Worm (Caenorhabditis elegans) whole organism, midembryonic: ENCODE measurements around the gene Y46G5A.36.

Source experiments
- T22C8.4 ChIP-seq: fragments of 200-800 bp; sonication (Bioruptor generic); IDR thresholded peaks from 2 replicates; pipeline ENCODE4 v1.3.6; 2022; ENCODE audit warnings: missing genetic modification characterization, missing compliant biosample characterization
- cog-1 ChIP-seq: sonication (generic microtip); optimal IDR thresholded peaks from 2 replicates; lab custom pipeline; 2016; ENCODE audit warnings: missing genetic modification characterization, missing compliant biosample characterization
- flt-1 ChIP-seq: fragments of 200-800 bp; sonication (Bioruptor generic); IDR thresholded peaks from 2 replicates; pipeline ENCODE4 v1.3.6; 2022; ENCODE audit warnings: missing genetic modification characterization, missing compliant biosample characterization
- klf-2 ChIP-seq: fragments of 200-800 bp; sonication (Bioruptor generic); conservative IDR thresholded peaks from 2 replicates; pipeline ENCODE4 v1.3.6; 2022; ENCODE audit warnings: missing genetic modification reagents, missing genetic modification characterization, missing compliant biosample characterization
- med-1 ChIP-seq: sonication (generic microtip); optimal IDR thresholded peaks from 2 replicates; lab custom pipeline; 2017; ENCODE audit warnings: missing genetic modification characterization, mild to moderate bottlenecking, missing compliant biosample characterization, antibody characterized with exemption, missing genetic modification reagents; ENCODE audit not compliant: insufficient read depth
- ref-1 ChIP-seq: fragments of 200-800 bp; sonication (Bioruptor generic); conservative IDR thresholded peaks from 2 replicates; pipeline ENCODE4 v1.3.6; 2022; ENCODE audit warnings: missing genetic modification reagents, missing genetic modification characterization, missing compliant biosample characterization
- tab-1 ChIP-seq: fragments of 200-800 bp; sonication (Bioruptor generic); IDR thresholded peaks from 2 replicates; pipeline ENCODE4 v1.3.6; 2022; ENCODE audit warnings: missing genetic modification characterization, missing compliant biosample characterization
- ztf-23 ChIP-seq: fragments of 200-800 bp; sonication (Bioruptor generic); IDR thresholded peaks from 2 replicates; pipeline ENCODE4 v1.3.6; 2022; ENCODE audit warnings: missing genetic modification reagents, missing genetic modification characterization, missing compliant biosample characterization
- ztf-29 ChIP-seq: fragments of 200-800 bp; sonication (Bioruptor generic); IDR thresholded peaks from 2 replicates; pipeline ENCODE4 v1.3.6; 2022; ENCODE audit warnings: missing genetic modification reagents, missing genetic modification characterization, missing compliant biosample characterization

Y46G5A.36 gene

ce11 chrII:12823437-12823836 lies at the start of gene Y46G5A.36:
Gene Y46G5A.36, plus strand, starts transcription at chrII:12823679.
- TF ChIP-seq cog-1 (tag; lab: Kevin White, UChicago), result no peak
- TF ChIP-seq tab-1 (GFP tag; lab: Robert Waterston, UW), result no peak
- TF ChIP-seq ztf-29, result no peak
- TF ChIP-seq med-1 (GFP tag; lab: Kevin White, UChicago), result no peak
- TF ChIP-seq ztf-23 (GFP tag; lab: Robert Waterston, UW), result no peak
- TF ChIP-seq klf-2 (GFP tag; lab: Robert Waterston, UW), result no peak
- TF ChIP-seq ref-1, result no peak
- TF ChIP-seq flt-1 (GFP tag; lab: Robert Waterston, UW), result no peak
- TF ChIP-seq T22C8.4 (GFP tag; lab: Robert Waterston, UW), result no peak

- TF ChIP-seq ztf-23 (GFP tag; lab: Robert Waterston, UW) (no peak), T22C8.4 (GFP tag; lab: Robert Waterston, UW) (no peak)
Observed at ce11 chrII:12774402-12774801, 49.1 kb upstream of the Y46G5A.36 start, which contains the start of gene Y46G5A.14. Gene Y46G5A.14, plus strand, starts transcription at chrII:12774702.

DNA sequence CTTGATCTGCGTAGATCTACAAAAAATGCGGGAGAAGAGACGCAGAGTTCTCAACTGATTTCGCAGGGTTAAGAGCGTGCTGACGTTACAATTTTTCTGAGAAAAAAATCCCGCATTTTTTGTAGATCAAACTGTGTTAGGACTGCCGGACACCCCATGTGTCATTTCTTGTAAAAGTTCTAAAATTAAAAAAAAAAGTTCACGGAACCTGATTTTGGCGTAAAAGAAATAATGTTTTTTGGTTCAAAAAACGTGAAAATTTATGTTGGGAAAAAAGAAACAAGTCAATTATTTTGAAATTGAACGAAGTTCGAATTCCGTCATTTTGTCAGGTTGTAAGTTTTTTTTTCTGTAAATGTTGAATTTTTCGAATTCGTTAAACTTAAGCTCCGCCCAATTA lies 47.1 kb upstream of the Y46G5A.36 start, which contains the start of gene Y46G5A.34:
Y46G5A.34 (plus strand) TSS at position 301 of the 400 bp plus-strand sequence.
- TF ChIP-seq tab-1 (GFP tag; lab: Robert Waterston, UW), result no peak
- no peak for TF ChIP-seq ztf-23 (GFP tag; lab: Robert Waterston, UW)
- TF ChIP-seq T22C8.4 (GFP tag; lab: Robert Waterston, UW), result no peak
- no peak for TF ChIP-seq ref-1
- TF ChIP-seq klf-2 (GFP tag; lab: Robert Waterston, UW), result no peak
- TF ChIP-seq flt-1 (GFP tag; lab: Robert Waterston, UW), result no peak
- TF ChIP-seq cog-1 (tag; lab: Kevin White, UChicago), result no peak
- no peak for TF ChIP-seq ztf-29
- TF ChIP-seq med-1 (GFP tag; lab: Kevin White, UChicago), result no peak

DNA sequence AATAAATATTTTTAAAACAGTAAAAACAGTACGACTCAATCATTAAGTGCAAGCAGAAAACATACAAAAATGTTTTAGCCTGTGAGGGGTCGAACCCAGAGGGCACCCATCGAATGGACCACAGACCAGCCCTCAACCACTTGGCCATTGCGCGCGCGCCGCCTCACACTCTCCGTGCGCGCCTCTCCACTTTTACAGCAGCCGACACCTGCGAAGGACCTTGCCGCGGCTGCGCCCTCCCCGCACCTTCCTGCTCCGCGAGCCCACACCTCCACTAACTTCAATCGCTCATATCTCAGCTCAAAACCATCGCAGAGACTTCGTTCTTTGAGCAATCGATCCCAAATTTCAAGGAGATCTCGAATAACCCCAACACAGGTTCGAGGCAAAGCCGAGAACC lies 45.1 kb upstream of the Y46G5A.36 start:
- peak; percentile 58 for TF ChIP-seq flt-1 (GFP tag; lab: Robert Waterston, UW)
- TF ChIP-seq klf-2 (GFP tag; lab: Robert Waterston, UW), result peak; percentile 66; the same call in 1 of the 2 replicates
- TF ChIP-seq tab-1 (GFP tag; lab: Robert Waterston, UW), result peak; percentile 55; the same call in 1 of the 2 replicates

DNA sequence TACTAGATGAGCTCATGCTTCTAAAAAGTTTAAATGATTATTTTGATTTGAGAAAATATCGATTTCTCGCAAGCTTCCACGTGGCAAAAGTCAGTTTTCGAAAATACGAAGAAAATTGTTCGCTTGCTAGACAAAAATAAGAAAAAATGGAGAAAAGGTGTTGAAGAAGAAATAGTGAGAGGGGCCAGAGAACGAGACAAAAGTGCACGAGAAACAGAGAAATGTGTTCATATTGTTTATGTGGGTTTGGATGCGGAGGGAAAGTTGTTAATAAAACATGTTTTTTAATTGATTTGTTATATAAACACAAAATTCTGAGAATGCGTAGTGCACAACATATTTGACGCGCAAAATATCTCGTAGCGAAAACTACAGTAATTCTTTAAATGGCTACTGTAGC lies 38.1 kb upstream of the Y46G5A.36 start, which contains the start of gene Y46G5A.15:
Y46G5A.15 (minus strand) TSS at position 26 of the 400 bp plus-strand sequence.
- TF ChIP-seq T22C8.4 (GFP tag; lab: Robert Waterston, UW) (no peak), klf-2 (GFP tag; lab: Robert Waterston, UW) (no peak), med-1 (GFP tag; lab: Kevin White, UChicago) (no peak), cog-1 (tag; lab: Kevin White, UChicago) (no peak), flt-1 (GFP tag; lab: Robert Waterston, UW) (no peak), ztf-23 (GFP tag; lab: Robert Waterston, UW) (no peak), ztf-29 (no peak), ref-1 (no peak), tab-1 (GFP tag; lab: Robert Waterston, UW) (no peak)

ce11 chrII:12787831-12788248 lies 35.6 kb upstream of the Y46G5A.36 start, which contains the start of gene alkb-7:
Gene alkb-7, minus strand, starts transcription at chrII:12788153.
- TF ChIP-seq T22C8.4 (GFP tag; lab: Robert Waterston, UW), result no peak
- TF ChIP-seq tab-1 (GFP tag; lab: Robert Waterston, UW), result 0 out of 2 replicates have a peak, but pooled peaks have one; percentile 34

DNA sequence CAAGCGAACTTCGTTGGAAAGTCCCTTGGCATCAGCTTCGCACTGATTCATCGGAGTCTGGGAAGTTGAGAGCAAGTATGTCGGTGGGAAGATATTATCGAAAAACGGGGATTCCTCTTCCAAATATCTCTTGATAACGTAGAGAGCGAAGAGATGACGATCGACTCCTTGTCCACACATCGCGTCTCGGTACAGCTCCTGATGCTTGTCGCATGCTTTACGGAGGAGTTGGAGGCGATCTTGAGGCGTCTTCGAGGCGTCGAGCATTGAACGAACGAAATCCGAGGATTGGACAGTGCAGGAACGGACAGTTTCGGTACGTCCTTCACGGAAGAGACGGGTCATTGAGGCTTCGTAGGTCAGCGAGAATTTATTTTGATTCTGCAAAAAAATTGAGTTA lies 34.0 kb upstream of the Y46G5A.36 start:
- no peak for TF ChIP-seq T22C8.4 (GFP tag; lab: Robert Waterston, UW)
- TF ChIP-seq cog-1 (tag; lab: Kevin White, UChicago), result no peak
- TF ChIP-seq tab-1 (GFP tag; lab: Robert Waterston, UW), result no peak
- TF ChIP-seq ref-1, result no peak
- TF ChIP-seq flt-1 (GFP tag; lab: Robert Waterston, UW), result no peak
- TF ChIP-seq ztf-23 (GFP tag; lab: Robert Waterston, UW), result no peak
- TF ChIP-seq ztf-29, result no peak
- no peak for TF ChIP-seq klf-2 (GFP tag; lab: Robert Waterston, UW)
- no peak for TF ChIP-seq med-1 (GFP tag; lab: Kevin White, UChicago)

DNA sequence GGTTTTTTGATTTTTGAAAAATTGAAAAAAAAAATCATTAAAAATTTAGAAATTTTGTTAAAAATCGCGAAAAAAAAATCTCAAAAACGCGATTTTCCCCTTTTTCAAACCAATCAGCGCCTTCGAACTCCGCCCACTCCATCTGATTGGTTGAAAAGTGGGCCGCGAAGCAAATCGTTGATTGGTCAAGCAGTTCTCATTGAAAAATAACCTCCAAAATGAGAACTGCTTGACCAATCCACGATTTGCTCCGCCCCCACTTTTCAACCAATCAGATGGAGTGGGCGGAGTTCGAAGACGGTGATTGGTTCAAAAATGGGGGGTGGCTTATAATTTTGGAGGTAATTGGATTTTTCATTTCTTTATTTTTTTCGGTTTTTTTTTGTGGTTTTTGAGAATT lies 33.1 kb upstream of the Y46G5A.36 start:
- TF ChIP-seq ztf-23 (GFP tag; lab: Robert Waterston, UW) (no peak), T22C8.4 (GFP tag; lab: Robert Waterston, UW) (0 out of 2 replicates have a peak, but pooled peaks have one; percentile 12), tab-1 (GFP tag; lab: Robert Waterston, UW) (no peak), cog-1 (tag; lab: Kevin White, UChicago) (no peak), ref-1 (no peak), ztf-29 (no peak)

DNA sequence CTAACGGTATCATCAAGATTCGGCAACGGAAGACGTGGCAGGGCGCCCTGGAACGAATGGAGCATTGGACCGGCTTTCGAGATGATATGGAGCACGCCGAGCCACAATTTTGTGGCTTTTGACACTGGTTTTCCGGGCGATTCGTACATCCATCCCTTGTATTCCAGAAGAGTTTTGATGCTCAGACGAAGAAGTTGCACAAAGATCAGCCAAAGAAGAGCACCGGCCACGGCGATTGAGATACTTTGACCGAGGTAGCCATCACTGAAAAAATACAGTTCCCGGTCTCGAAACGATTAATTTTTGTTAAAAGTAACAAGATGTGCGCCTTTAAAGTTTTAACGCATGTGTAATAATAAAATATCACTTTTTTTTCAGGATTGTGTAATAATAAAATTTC lies 28.3 kb upstream of the Y46G5A.36 start:
- TF ChIP-seq ztf-23 (GFP tag; lab: Robert Waterston, UW) (no peak), ztf-29 (no peak), cog-1 (tag; lab: Kevin White, UChicago) (no peak), T22C8.4 (GFP tag; lab: Robert Waterston, UW) (no peak), klf-2 (GFP tag; lab: Robert Waterston, UW) (no peak), flt-1 (GFP tag; lab: Robert Waterston, UW) (no peak), med-1 (GFP tag; lab: Kevin White, UChicago) (no peak), tab-1 (GFP tag; lab: Robert Waterston, UW) (no peak), ref-1 (no peak)

- TF ChIP-seq med-1 (GFP tag; lab: Kevin White, UChicago), result no peak
- no peak for TF ChIP-seq ztf-23 (GFP tag; lab: Robert Waterston, UW)
- no peak for TF ChIP-seq flt-1 (GFP tag; lab: Robert Waterston, UW)
- no peak for TF ChIP-seq ztf-29
- TF ChIP-seq cog-1 (tag; lab: Kevin White, UChicago), result no peak
- no peak for TF ChIP-seq ref-1
- no peak for TF ChIP-seq T22C8.4 (GFP tag; lab: Robert Waterston, UW)
- no peak for TF ChIP-seq tab-1 (GFP tag; lab: Robert Waterston, UW)
- TF ChIP-seq klf-2 (GFP tag; lab: Robert Waterston, UW), result no peak
Observed at ce11 chrII:12796040-12796502, 27.4 kb upstream of the Y46G5A.36 start, which contains the start of gene cpt-1. Gene cpt-1, minus strand, starts transcription at chrII:12796452.
